Worm (Caenorhabditis elegans) whole organism, L4 larva: ENCODE measurements around the gene T01C3.2.
A peak's percentile ranks its signal among the peaks of the same experiment; 100 is the strongest.

Source experiments
- F49E8.2 ChIP-seq: sonication (generic microtip); optimal IDR thresholded peaks from 2 replicates; lab custom pipeline; 2016; ENCODE audit warnings: missing compliant biosample characterization, mild to moderate bottlenecking, missing genetic modification characterization, borderline replicate concordance
- T26A8.4 ChIP-seq: fragments of 200-800 bp; sonication (Bioruptor generic); IDR thresholded peaks from 2 replicates; pipeline ENCODE4 v1.3.6; 2022; ENCODE audit warnings: missing genetic modification characterization, missing compliant biosample characterization
- Y105C5A.15 ChIP-seq: fragments of 200-800 bp; sonication (Bioruptor generic); IDR thresholded peaks from 2 replicates; pipeline ENCODE4 v1.3.6; 2022; ENCODE audit warnings: missing genetic modification characterization, missing compliant biosample characterization
- Y48G9A.11 ChIP-seq: fragments of 200-800 bp; sonication (Bioruptor generic); IDR thresholded peaks from 2 replicates; pipeline ENCODE4 v1.3.6; 2022; ENCODE audit warnings: missing genetic modification reagents, missing genetic modification characterization, missing compliant biosample characterization
- Y5F2A.4 ChIP-seq: fragments of 200-800 bp; sonication (Bioruptor generic); optimal IDR thresholded peaks from 2 replicates; lab custom pipeline; 2018; ENCODE audit warnings: mild to moderate bottlenecking, missing genetic modification characterization, missing compliant biosample characterization
- ZK546.5 ChIP-seq, 2 experiments: sonication (generic microtip); optimal IDR thresholded peaks; 2 replicates each; lab custom pipeline; 2017; ENCODE audit warnings: missing biosample characterization in 2 of 2, missing genetic modification characterization in 2 of 2
- aha-1 ChIP-seq: fragments of 150-350 bp; peaks from one replicate; lab custom pipeline; 2014; ENCODE audit warnings: missing biosample characterization, missing genetic modification characterization
- aly-2 ChIP-seq: sonication (generic microtip); optimal IDR thresholded peaks from 2 replicates; lab custom pipeline; 2018; ENCODE audit warnings: missing biosample characterization, missing genetic modification characterization
- cey-2 ChIP-seq: sonication (generic microtip); optimal IDR thresholded peaks from 3 replicates; lab custom pipeline; 2017; ENCODE audit warnings: missing genetic modification characterization, mild to moderate bottlenecking, missing compliant biosample characterization, antibody characterized with exemption, borderline replicate concordance; ENCODE audit not compliant: insufficient read depth
- ctbp-1 ChIP-seq: fragments of 200-800 bp; sonication (Bioruptor generic); IDR thresholded peaks from 2 replicates; pipeline ENCODE4 v1.3.6; 2022; ENCODE audit warnings: missing genetic modification reagents, missing genetic modification characterization, missing compliant biosample characterization
- daf-16 ChIP-seq, 3 experiments: sonication (generic microtip); optimal IDR thresholded peaks; 2 replicates each; lab custom pipeline; 2016 to 2017; ENCODE audit warnings: missing genetic modification characterization in 3 of 3, missing genetic modification reagents in 3 of 3, mild to moderate bottlenecking in 2 of 3, missing compliant biosample characterization in 2 of 3, missing biosample characterization in 1 of 3, moderate library complexity in 1 of 3
- daf-19 ChIP-seq: fragments of 200-800 bp; sonication (Bioruptor generic); conservative IDR thresholded peaks from 2 replicates; pipeline ENCODE4 v1.3.6; 2022; ENCODE audit warnings: missing genetic modification characterization, missing compliant biosample characterization
- dmd-8 ChIP-seq: fragments of 200-800 bp; sonication (Bioruptor generic); IDR thresholded peaks from 2 replicates; pipeline ENCODE4 v1.3.6; 2022; ENCODE audit warnings: missing genetic modification characterization, missing compliant biosample characterization
- dve-1 ChIP-seq: sonication (generic microtip); optimal IDR thresholded peaks from 2 replicates; lab custom pipeline; 2017; ENCODE audit warnings: antibody characterized with exemption, mild to moderate bottlenecking, missing genetic modification characterization, missing compliant biosample characterization; ENCODE audit not compliant: insufficient read depth
- egl-43 ChIP-seq: fragments of 200-800 bp; sonication (Bioruptor generic); IDR thresholded peaks from 2 replicates; pipeline ENCODE4 v1.3.6; 2022; ENCODE audit warnings: missing genetic modification reagents, missing genetic modification characterization, missing compliant biosample characterization
- hlh-11 ChIP-seq: fragments of 200-800 bp; sonication (Bioruptor generic); optimal IDR thresholded peaks from 2 replicates; lab custom pipeline; 2018; ENCODE audit warnings: mild to moderate bottlenecking, missing genetic modification characterization, missing compliant biosample characterization
- lin-13 ChIP-seq: fragments of 150-350 bp; optimal IDR thresholded peaks from 2 replicates; lab custom pipeline; 2014; ENCODE audit warnings: missing biosample characterization, missing genetic modification reagents, missing genetic modification characterization
- lin-38 ChIP-seq: fragments of 200-800 bp; sonication (Bioruptor generic); IDR thresholded peaks from 2 replicates; pipeline ENCODE4 v1.3.6; 2022; ENCODE audit warnings: missing genetic modification reagents, missing genetic modification characterization, missing compliant biosample characterization
- lsy-2 ChIP-seq, 2 experiments: fragments of 150-350 bp in 1 of 2; sonication (generic microtip) in 1 of 2; optimal IDR thresholded peaks; 2 replicates each; lab custom pipeline; 2014 to 2017; ENCODE audit warnings: missing biosample characterization in 2 of 2, missing genetic modification characterization in 2 of 2
- madf-5 ChIP-seq, 2 experiments: fragments of 200-800 bp; sonication (Bioruptor generic); IDR thresholded peaks; 2 replicates each; pipeline ENCODE4 v1.3.6; 2022; ENCODE audit warnings: missing compliant biosample characterization in 2 of 2, missing genetic modification characterization in 2 of 2
- mdt-29 ChIP-seq: fragments of 200-800 bp; sonication (Bioruptor generic); IDR thresholded peaks from 2 replicates; pipeline ENCODE4 v1.3.6; 2022; ENCODE audit warnings: missing genetic modification reagents, missing genetic modification characterization, missing compliant biosample characterization
- mep-1 ChIP-seq: fragments of 150-350 bp; sonication (generic microtip); optimal IDR thresholded peaks from 3 replicates; lab custom pipeline; 2014; ENCODE audit warnings: missing biosample characterization, missing genetic modification characterization
- mes-2 ChIP-seq: sonication (generic microtip); optimal IDR thresholded peaks from 2 replicates; lab custom pipeline; 2016; ENCODE audit warnings: missing genotype, mild to moderate bottlenecking, missing genetic modification characterization, missing compliant biosample characterization; ENCODE audit not compliant: poor library complexity, severe bottlenecking
- nhr-102 ChIP-seq: sonication (generic microtip); optimal IDR thresholded peaks from 2 replicates; lab custom pipeline; 2016; ENCODE audit warnings: mild to moderate bottlenecking, missing genetic modification characterization, moderate library complexity, missing compliant biosample characterization
- nhr-111 ChIP-seq: fragments of 200-800 bp; sonication (Bioruptor generic); optimal IDR thresholded peaks from 2 replicates; lab custom pipeline; 2018; ENCODE audit warnings: mild to moderate bottlenecking, missing genetic modification characterization, missing compliant biosample characterization
- nhr-25 ChIP-seq: sonication (generic microtip); optimal IDR thresholded peaks from 2 replicates; lab custom pipeline; 2017; ENCODE audit warnings: missing genetic modification characterization, mild to moderate bottlenecking, missing compliant biosample characterization, antibody characterized with exemption, moderate library complexity, borderline replicate concordance; ENCODE audit not compliant: insufficient read depth
- nhr-41 ChIP-seq: fragments of 200-800 bp; sonication (Bioruptor generic); IDR thresholded peaks from 2 replicates; pipeline ENCODE4 v1.3.6; 2022; ENCODE audit warnings: missing genetic modification reagents, missing genetic modification characterization, missing compliant biosample characterization
- nhr-48 ChIP-seq: sonication (generic microtip); optimal IDR thresholded peaks from 2 replicates; lab custom pipeline; 2016; ENCODE audit warnings: mild to moderate bottlenecking, missing genetic modification characterization, missing compliant biosample characterization
- nhr-76 ChIP-seq: fragments of 150-350 bp; optimal IDR thresholded peaks from 2 replicates; lab custom pipeline; 2014; ENCODE audit warnings: missing biosample characterization, missing genetic modification characterization
- pha-4 ChIP-seq, 2 experiments: fragments of 150-350 bp in 1 of 2; fragments of 200-800 bp in 1 of 2; sonication (Bioruptor generic) in 1 of 2; IDR thresholded peaks in 1 of 2; optimal IDR thresholded peaks in 1 of 2; 2 replicates each; pipeline versions ENCODE4 v1.3.6 to Lab custom; 2014 to 2022; ENCODE audit warnings: missing genetic modification characterization in 2 of 2, missing genetic modification reagents in 2 of 2, missing biosample characterization in 1 of 2, missing compliant biosample characterization in 1 of 2
- set-16 ChIP-seq: fragments of 200-800 bp; sonication (Bioruptor generic); IDR thresholded peaks from 2 replicates; pipeline ENCODE4 v1.3.6; 2022; ENCODE audit warnings: missing genetic modification reagents, missing genetic modification characterization, missing compliant biosample characterization
- snpc-1.2 ChIP-seq: fragments of 200-800 bp; sonication (Bioruptor generic); IDR thresholded peaks from 2 replicates; pipeline ENCODE4 v1.3.6; 2022; ENCODE audit warnings: missing genetic modification reagents, missing genetic modification characterization, missing compliant biosample characterization
- snpc-4 ChIP-seq: fragments of 150-350 bp; optimal IDR thresholded peaks from 2 replicates; lab custom pipeline; 2014; ENCODE audit warnings: missing biosample characterization, missing genetic modification characterization
- spr-1 ChIP-seq: sonication (generic microtip); optimal IDR thresholded peaks from 2 replicates; lab custom pipeline; 2016; ENCODE audit warnings: mild to moderate bottlenecking, missing genetic modification characterization, missing compliant biosample characterization
- unc-62 ChIP-seq, 3 experiments: fragments of 150-350 bp in 1 of 3; sonication (generic microtip); optimal IDR thresholded peaks in 2 of 3; peaks in 1 of 3; 1 replicate in 1 of 3; 2 replicates in 2 of 3; lab custom pipeline; 2014 to 2017; ENCODE audit warnings: missing biosample characterization in 3 of 3, missing genetic modification characterization in 3 of 3, missing genetic modification reagents in 3 of 3, missing genotype in 1 of 3
- vab-7 ChIP-seq: fragments of 200-800 bp; sonication (Bioruptor generic); IDR thresholded peaks from 2 replicates; pipeline ENCODE4 v1.3.6; 2022; ENCODE audit warnings: missing genetic modification reagents, missing genetic modification characterization, missing compliant biosample characterization

Gene T01C3.2

DNA sequence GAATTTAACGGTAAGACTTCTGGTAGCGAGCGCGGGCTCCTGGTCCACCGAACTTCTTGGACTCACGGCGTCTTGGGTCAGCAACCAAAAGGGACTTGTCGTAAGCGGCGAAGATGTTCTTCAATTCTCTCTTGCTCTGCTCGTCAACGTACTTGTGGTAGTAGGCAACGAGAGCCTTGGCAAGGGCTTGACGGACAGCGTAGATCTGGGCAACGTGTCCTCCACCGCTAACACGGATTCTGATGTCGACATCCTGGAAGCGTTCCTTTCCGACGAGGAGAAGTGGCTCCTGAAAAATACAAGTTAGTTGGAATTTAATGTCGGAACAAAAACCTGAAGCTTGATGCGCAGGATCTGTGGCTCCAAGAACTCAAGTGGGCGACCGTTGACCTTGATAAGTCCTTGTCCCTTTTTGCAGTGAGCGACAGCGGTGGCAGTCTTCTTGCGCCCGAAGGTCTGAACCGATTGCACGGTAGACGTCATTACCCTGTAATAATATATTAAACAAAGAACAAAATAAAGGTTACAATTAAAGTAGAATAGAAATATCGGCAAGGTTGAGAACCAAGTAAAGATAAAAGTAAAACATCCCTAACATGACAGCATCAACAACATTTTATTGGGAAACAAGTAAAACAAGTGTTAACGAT is 9.2 kb downstream of the T01C3.2 start, which contains the start of gene rps-16:
TSS of gene rps-16 (minus strand) at position 487 of the 650 bp plus-strand sequence.
- TF ChIP-seq hlh-11 (tag; lab: Kevin White, UChicago) = no peak
- no peak for TF ChIP-seq vab-7 (GFP tag; lab: Robert Waterston, UW)
- TF ChIP-seq set-16 = peak; percentile 40; the same call in 1 of the 2 replicates
- TF ChIP-seq madf-5 (GFP tag; IDR thresholded peaks at IDR 0.05; lab: Robert Waterston, UW) = 0 out of 4 replicates have a peak, but pooled peaks of 1 of the 2 experiments have one; percentile 38
- 0 out of 2 replicates have a peak, but pooled peaks have one; percentile 19 for TF ChIP-seq T26A8.4 (GFP tag; lab: Robert Waterston, UW)
- no peak for TF ChIP-seq ZK546.5 (tag; optimal IDR thresholded peaks at IDR 0.05; lab: Kevin White, UChicago)
- no peak for TF ChIP-seq dve-1
- peak; percentile 38 for TF ChIP-seq lin-13 (GFP tag; lab: Kevin White, UChicago)
- peak; percentile 89 for TF ChIP-seq nhr-111 (GFP tag; lab: Kevin White, UChicago)
- TF ChIP-seq snpc-1.2 = peak; percentile 10; the same call in 1 of the 2 replicates
- TF ChIP-seq snpc-4 = no peak
- peak; percentile 58 for TF ChIP-seq Y48G9A.11
- peak in 1 of 2 experiments; percentile 21 for TF ChIP-seq daf-16 (GFP tag; optimal IDR thresholded peaks at IDR 0.05; lab: Kevin White, UChicago)
- no peak for TF ChIP-seq daf-16 (tag; optimal IDR thresholded peaks at IDR 0.05; lab: Kevin White, UChicago)
- TF ChIP-seq Y105C5A.15 = peak; percentile 69; the same call in 1 of the 2 replicates
- TF ChIP-seq mep-1 = no peak
- TF ChIP-seq spr-1 (tag; lab: Kevin White, UChicago) = no peak
- peak; percentile 17 for TF ChIP-seq aly-2
- peak; percentile 64; the same call in 1 of the 2 replicates for TF ChIP-seq pha-4 (GFP tag; IDR thresholded peaks at IDR 0.05; lab: Robert Waterston, UW)
- no peak for TF ChIP-seq pha-4 (tag; optimal IDR thresholded peaks at IDR 0.05; lab: Kevin White, UChicago)
- peak; percentile 1 for TF ChIP-seq nhr-102 (tag; lab: Kevin White, UChicago)
- TF ChIP-seq F49E8.2 (tag; lab: Kevin White, UChicago) = peak; percentile 68
- TF ChIP-seq nhr-48 (tag; lab: Kevin White, UChicago) = no peak
- TF ChIP-seq nhr-76 (tag; lab: Kevin White, UChicago) = no peak
- peak; percentile 47 for TF ChIP-seq Y5F2A.4 (GFP tag; lab: Kevin White, UChicago)
- TF ChIP-seq aha-1 (tag; lab: Kevin White, UChicago) = peak; percentile 90
- no peak for TF ChIP-seq nhr-41 (GFP tag; lab: Robert Waterston, UW)
- TF ChIP-seq nhr-25 = peak; percentile 32
- TF ChIP-seq ctbp-1 (GFP tag; lab: Robert Waterston, UW) = peak; percentile 65; the same call in 1 of the 2 replicates
- TF ChIP-seq egl-43 = peak; percentile 49; the same call in 1 of the 2 replicates
- peak; percentile 82 for TF ChIP-seq lin-38 (GFP tag; lab: Robert Waterston, UW)
- TF ChIP-seq mdt-29 = peak; percentile 68; the same call in 1 of the 2 replicates
- peak; percentile 54; the same call in 1 of the 2 replicates for TF ChIP-seq daf-19 (GFP tag; lab: Robert Waterston, UW)
- TF ChIP-seq unc-62 (GFP tag; optimal IDR thresholded peaks at IDR 0.05 in 1 of 2; lab: Kevin White, UChicago) = peak in 1 of 2 experiments; percentile 81
- no peak for TF ChIP-seq unc-62 (tag; optimal IDR thresholded peaks at IDR 0.05; lab: Kevin White, UChicago)
- TF ChIP-seq cey-2 (tag; lab: Kevin White, UChicago) = no peak
- TF ChIP-seq mes-2 (tag; lab: Kevin White, UChicago) = peak; percentile 22
- no peak for TF ChIP-seq lsy-2 (tag; optimal IDR thresholded peaks at IDR 0.05; lab: Kevin White, UChicago)

DNA sequence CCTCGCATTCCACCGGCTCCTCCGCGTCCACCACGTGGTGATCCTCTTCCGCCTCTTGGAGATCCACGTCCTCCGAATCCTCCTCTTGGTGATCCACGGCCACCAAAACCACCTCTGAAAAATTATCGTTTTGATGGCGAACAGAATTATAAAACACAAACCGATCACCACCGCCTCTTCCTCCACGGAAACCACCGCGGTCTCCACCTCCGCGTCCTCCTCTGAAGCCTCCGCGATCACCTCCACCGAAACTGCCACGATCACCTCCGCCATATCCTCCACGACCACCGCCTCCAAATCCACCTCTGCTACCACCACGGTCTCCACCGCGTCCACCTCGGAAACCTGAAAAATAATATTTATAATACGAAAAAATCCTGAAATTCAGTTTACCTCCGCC is 10.6 kb downstream of the T01C3.2 start:
- TF ChIP-seq aha-1 (tag; lab: Kevin White, UChicago) = peak; percentile 99
- peak; percentile 90 for TF ChIP-seq set-16
- no peak for TF ChIP-seq dmd-8
- TF ChIP-seq nhr-25 = no peak
- TF ChIP-seq, all 104 proteins: peak for 2
